Worm (Caenorhabditis elegans) whole organism, young adult: ENCODE results near the gene otub-3.

Experiments used
- B0019.2 ChIP-seq: fragments of 200-800 bp; sonication (Bioruptor generic); conservative IDR thresholded peaks from 2 replicates; pipeline ENCODE4 v1.3.6; 2022; ENCODE audit warnings: missing genetic modification reagents, missing genetic modification characterization, missing compliant biosample characterization
- B0035.1 ChIP-seq: sonication (generic microtip); optimal IDR thresholded peaks from 2 replicates; lab custom pipeline; 2016; ENCODE audit warnings: missing genetic modification characterization, mild to moderate bottlenecking, missing compliant biosample characterization, missing genotype, missing genetic modification reagents
- F33H1.4 ChIP-seq: fragments of 200-800 bp; sonication (Bioruptor generic); IDR thresholded peaks from 2 replicates; pipeline ENCODE4 v1.3.6; 2022; ENCODE audit warnings: missing genetic modification reagents, missing genetic modification characterization, missing compliant biosample characterization
- F39B2.1 ChIP-seq: fragments of 200-800 bp; sonication (Bioruptor generic); IDR thresholded peaks from 2 replicates; pipeline ENCODE4 v1.3.6; 2022; ENCODE audit warnings: missing genetic modification reagents, missing genetic modification characterization, missing compliant biosample characterization
- F57A8.1 ChIP-seq: fragments of 200-800 bp; sonication (Bioruptor generic); optimal IDR thresholded peaks from 2 replicates; lab custom pipeline; 2018; ENCODE audit warnings: mild to moderate bottlenecking, missing genetic modification characterization, moderate library complexity, missing compliant biosample characterization
- T26A5.8 ChIP-seq: sonication (generic microtip); optimal IDR thresholded peaks from 2 replicates; lab custom pipeline; 2016; ENCODE audit warnings: missing genetic modification characterization, missing compliant biosample characterization
- Y53G8AR.9 ChIP-seq: fragments of 200-800 bp; sonication (Bioruptor generic); conservative IDR thresholded peaks from 2 replicates; pipeline ENCODE4 v1.3.6; 2022; ENCODE audit warnings: missing genetic modification reagents, missing genetic modification characterization, missing compliant biosample characterization
- Y95B8A.8 ChIP-seq: fragments of 200-800 bp; sonication (Bioruptor generic); IDR thresholded peaks from 2 replicates; pipeline ENCODE4 v1.3.6; 2022; ENCODE audit warnings: missing genetic modification reagents, missing genetic modification characterization, missing compliant biosample characterization
- ama-1 ChIP-seq, 3 experiments: fragments of 150-350 bp in 1 of 3; sonication (generic microtip) in 2 of 3; optimal IDR thresholded peaks; 2 replicates each; lab custom pipeline; 2014 to 2018; ENCODE audit warnings: missing biosample characterization in 2 of 3, missing genetic modification characterization in 2 of 3, missing genetic modification reagents in 2 of 3
- bed-2 ChIP-seq: fragments of 200-800 bp; sonication (Bioruptor generic); IDR thresholded peaks from 2 replicates; pipeline ENCODE4 v1.3.6; 2022; ENCODE audit warnings: missing genetic modification reagents, missing genetic modification characterization, missing compliant biosample characterization
- ccch-3 ChIP-seq: fragments of 200-800 bp; sonication (Bioruptor generic); optimal IDR thresholded peaks from 2 replicates; lab custom pipeline; 2018; ENCODE audit warnings: mild to moderate bottlenecking, missing genetic modification characterization, missing compliant biosample characterization
- ceh-100 ChIP-seq: fragments of 200-800 bp; sonication (Bioruptor generic); IDR thresholded peaks from 2 replicates; pipeline ENCODE4 v1.3.6; 2022; ENCODE audit warnings: missing genetic modification reagents, missing genetic modification characterization, missing compliant biosample characterization
- ceh-40 ChIP-seq: fragments of 200-800 bp; sonication (Bioruptor generic); IDR thresholded peaks from 2 replicates; pipeline ENCODE4 v1.3.6; 2022; ENCODE audit warnings: missing genetic modification characterization, missing compliant biosample characterization
- dpl-1 ChIP-seq: fragments of 150-350 bp; optimal IDR thresholded peaks from 2 replicates; lab custom pipeline; 2014; ENCODE audit warnings: missing biosample characterization, missing genetic modification reagents, missing genetic modification characterization
- ekl-4 ChIP-seq: fragments of 200-800 bp; sonication (Bioruptor generic); IDR thresholded peaks from 2 replicates; pipeline ENCODE4 v1.3.6; 2022; ENCODE audit warnings: missing genetic modification reagents, missing genetic modification characterization, missing compliant biosample characterization
- gei-17 ChIP-seq: fragments of 200-800 bp; sonication (Bioruptor generic); optimal IDR thresholded peaks from 2 replicates; lab custom pipeline; 2018; ENCODE audit warnings: mild to moderate bottlenecking, missing genetic modification characterization, missing compliant biosample characterization
- hmg-1.2 ChIP-seq: fragments of 200-800 bp; sonication (Bioruptor generic); IDR thresholded peaks from 2 replicates; pipeline ENCODE4 v1.3.6; 2022; ENCODE audit warnings: missing genetic modification reagents, missing genetic modification characterization, missing compliant biosample characterization
- hmg-20 ChIP-seq: fragments of 200-800 bp; sonication (Bioruptor generic); IDR thresholded peaks from 2 replicates; pipeline ENCODE4 v1.3.6; 2022; ENCODE audit warnings: missing genetic modification reagents, missing genetic modification characterization, missing compliant biosample characterization
- lir-1 ChIP-seq: fragments of 200-800 bp; sonication (Bioruptor generic); conservative IDR thresholded peaks from 2 replicates; pipeline ENCODE4 v1.3.6; 2022; ENCODE audit warnings: missing genetic modification reagents, missing genetic modification characterization, missing compliant biosample characterization
- madf-8 ChIP-seq: fragments of 200-800 bp; sonication (Bioruptor generic); conservative IDR thresholded peaks from 2 replicates; pipeline ENCODE4 v1.3.6; 2022; ENCODE audit warnings: missing genetic modification reagents, missing genetic modification characterization, missing compliant biosample characterization
- mel-28 ChIP-seq: sonication (generic microtip); optimal IDR thresholded peaks from 2 replicates; lab custom pipeline; 2016; ENCODE audit warnings: borderline replicate concordance, mild to moderate bottlenecking, missing genetic modification characterization, missing compliant biosample characterization
- nfya-2 ChIP-seq: fragments of 200-800 bp; sonication (Bioruptor generic); IDR thresholded peaks from 2 replicates; pipeline ENCODE4 v1.3.6; 2022; ENCODE audit warnings: missing genetic modification reagents, missing genetic modification characterization, missing compliant biosample characterization
- nhr-27 ChIP-seq: fragments of 200-800 bp; sonication (Bioruptor generic); optimal IDR thresholded peaks from 2 replicates; lab custom pipeline; 2018; ENCODE audit warnings: mild to moderate bottlenecking, missing genetic modification characterization, moderate library complexity, missing compliant biosample characterization
- pbrm-1 ChIP-seq: fragments of 200-800 bp; sonication (Bioruptor generic); IDR thresholded peaks from 2 replicates; pipeline ENCODE4 v1.3.6; 2022; ENCODE audit warnings: missing genetic modification reagents, missing genetic modification characterization, missing compliant biosample characterization
- sdz-38 ChIP-seq: sonication (generic microtip); optimal IDR thresholded peaks from 2 replicates; lab custom pipeline; 2016; ENCODE audit warnings: missing genotype, missing genetic modification characterization, missing compliant biosample characterization
- snpc-1.3 ChIP-seq: sonication (generic microtip); optimal IDR thresholded peaks from 2 replicates; lab custom pipeline; 2017; ENCODE audit warnings: missing genetic modification characterization, mild to moderate bottlenecking, missing compliant biosample characterization, antibody characterized with exemption, moderate library complexity, missing genotype, missing genetic modification reagents; ENCODE audit not compliant: insufficient read depth
- snpc-4 ChIP-seq, 5 experiments: fragments of 150-350 bp in 1 of 5; sonication (generic microtip) in 4 of 5; optimal IDR thresholded peaks; 2 replicates each; lab custom pipeline; 2014 to 2018; ENCODE audit warnings: missing genetic modification characterization in 5 of 5, missing biosample characterization in 3 of 5, antibody characterized with exemption in 2 of 5, mild to moderate bottlenecking in 2 of 5, missing compliant biosample characterization in 2 of 5, missing genotype in 2 of 5, moderate library complexity in 2 of 5, missing genetic modification reagents in 1 of 5
- sptf-2 ChIP-seq: fragments of 200-800 bp; sonication (Bioruptor generic); optimal IDR thresholded peaks from 2 replicates; lab custom pipeline; 2018; ENCODE audit warnings: mild to moderate bottlenecking, missing genetic modification characterization, missing compliant biosample characterization
- ztf-25 ChIP-seq: fragments of 200-800 bp; sonication (Bioruptor generic); IDR thresholded peaks from 2 replicates; pipeline ENCODE4 v1.3.6; 2022; ENCODE audit warnings: missing genetic modification reagents, missing genetic modification characterization, missing compliant biosample characterization

The otub-3 gene

ce11 chrIV:8769539-8769938 lies 41.6 kb downstream of the otub-3 start, which contains the start of gene F20C5.5:
Gene F20C5.5 (minus strand): TSS chrIV:8769639.
- TF ChIP-seq snpc-1.3 (tag; lab: Kevin White, UChicago) (no peak), nfya-2 (GFP tag; lab: Robert Waterston, UW) (no peak), T26A5.8 (no peak), bed-2 (GFP tag; lab: Robert Waterston, UW) (no peak), ztf-25 (GFP tag; lab: Robert Waterston, UW) (no peak), ceh-40 (GFP tag; lab: Robert Waterston, UW) (no peak), snpc-4 (GFP tag; optimal IDR thresholded peaks at IDR 0.05; lab: Kevin White, UChicago) (no peak), snpc-4 (tag; optimal IDR thresholded peaks at IDR 0.05; lab: Kevin White, UChicago) (no peak), madf-8 (GFP tag; lab: Robert Waterston, UW) (no peak), dpl-1 (no peak), F57A8.1 (GFP tag; lab: Kevin White, UChicago) (no peak), nhr-27 (tag; lab: Kevin White, UChicago) (no peak), F33H1.4 (GFP tag; lab: Robert Waterston, UW) (no peak), lir-1 (GFP tag; lab: Robert Waterston, UW) (no peak), ccch-3 (GFP tag; lab: Kevin White, UChicago) (no peak), pbrm-1 (GFP tag; lab: Robert Waterston, UW) (no peak), gei-17 (GFP tag; lab: Kevin White, UChicago) (no peak), sptf-2 (GFP tag; lab: Kevin White, UChicago) (no peak), F39B2.1 (no peak), B0035.1 (tag; lab: Kevin White, UChicago) (no peak)
- TF ChIP-seq, all 124 proteins: peak for 0

DNA sequence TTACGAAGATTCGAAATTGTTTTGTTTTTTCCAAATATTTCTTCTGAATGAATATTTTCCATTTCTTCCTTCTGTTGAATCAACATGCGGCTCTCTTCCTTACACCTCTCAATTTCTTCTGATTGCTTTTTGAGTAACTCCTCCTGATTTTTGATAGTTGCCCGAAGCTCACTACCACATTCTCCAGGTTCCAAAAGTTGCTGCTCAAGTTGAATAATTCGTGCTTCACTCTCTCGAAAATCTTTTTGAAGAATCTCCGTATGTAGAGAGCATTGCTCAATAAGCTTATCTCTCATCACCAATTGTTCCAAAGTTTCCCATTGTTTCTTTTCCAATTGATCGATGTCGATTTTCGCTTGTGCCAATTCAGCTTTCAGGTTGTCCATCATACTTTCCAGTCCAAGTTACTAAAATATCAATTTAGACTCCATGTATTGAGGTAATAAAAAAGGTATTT lies 44.9 kb downstream of the otub-3 start, which contains the start of gene F20C5.6:
F20C5.6 (minus strand) TSS at position 407 of the 457 bp plus-strand sequence.
- TF ChIP-seq Y95B8A.8 (no peak), sdz-38 (tag; lab: Kevin White, UChicago) (no peak), B0019.2 (GFP tag; lab: Robert Waterston, UW) (no peak), Y53G8AR.9 (GFP tag; lab: Robert Waterston, UW) (no peak), ekl-4 (GFP tag; lab: Robert Waterston, UW) (no peak), ama-1 (optimal IDR thresholded peaks at IDR 0.05; lab: Kevin White, UChicago) (no peak), ama-1 (GFP tag; optimal IDR thresholded peaks at IDR 0.05; lab: Kevin White, UChicago) (no peak), mel-28 (tag; lab: Kevin White, UChicago) (no peak), hmg-1.2 (GFP tag; lab: Robert Waterston, UW) (no peak)
- TF ChIP-seq, all 124 proteins: peak for 0

DNA sequence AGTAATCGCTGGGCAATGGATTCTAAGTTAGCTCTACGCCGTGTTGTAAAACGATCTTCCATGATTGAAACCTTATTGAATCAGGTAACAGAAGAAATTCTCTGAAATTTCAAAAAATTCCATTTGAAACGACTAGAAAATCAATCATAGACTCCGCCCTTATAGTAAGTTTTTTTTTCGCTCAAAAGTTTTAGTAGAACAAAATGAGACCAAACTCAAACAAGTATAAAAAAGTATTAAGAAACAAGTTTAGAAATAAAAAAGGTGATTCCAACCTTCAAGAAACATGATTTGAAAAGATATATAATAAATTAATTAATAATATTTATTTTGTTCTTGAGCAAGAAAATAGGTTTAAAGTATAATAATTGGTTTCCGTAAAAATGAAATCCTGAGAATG lies 50.1 kb downstream of the otub-3 start, which contains the start of gene C33D9.6:
C33D9.6 (minus strand) TSS at position 101 of the 400 bp plus-strand sequence.
- no peak for TF ChIP-seq ceh-100 (GFP tag; lab: Robert Waterston, UW)
- TF ChIP-seq hmg-20 (GFP tag; lab: Robert Waterston, UW), result no peak
